Fruit fly (Drosophila melanogaster) Kc167 (cell line): ENCODE measurements around the gene CG14543.

Source experiments
- Myc ChIP-seq: fragments of >200 bp; optimal IDR thresholded peaks from 2 replicates; lab custom pipeline; 2017; ENCODE audit warnings: missing external identifiers
- Sin3A ChIP-seq: fragments of >200 bp; optimal IDR thresholded peaks from 2 replicates; lab custom pipeline; 2018; ENCODE audit warnings: missing external identifiers
- psq ChIP-seq: fragments of >200 bp; optimal IDR thresholded peaks from 2 replicates; lab custom pipeline; 2017; ENCODE audit warnings: missing external identifiers

- TF ChIP-seq Sin3A (lab: Kevin White, UChicago) (no peak), Myc (no peak), psq (lab: Kevin White, UChicago) (no peak)
Measured at dm6 chr3R:26034643-26035368, 21.6 kb upstream of the CG14543 start.
